Worm (Caenorhabditis elegans) whole organism, L1 larva: Measurements from ENCODE around the gene sma-6.
A peak's percentile ranks its signal among the peaks of the same experiment; 100 is the strongest.

ENCODE experiments used
- C04F5.9 ChIP-seq: sonication (generic microtip); optimal IDR thresholded peaks from 2 replicates; lab custom pipeline; 2016; ENCODE audit warnings: missing genetic modification characterization, missing compliant biosample characterization
- F16B12.6 ChIP-seq: fragments of 150-350 bp; optimal IDR thresholded peaks from 2 replicates; lab custom pipeline; 2014; ENCODE audit warnings: missing biosample characterization, missing genetic modification characterization
- aha-1 ChIP-seq: fragments of 150-350 bp; optimal IDR thresholded peaks from 2 replicates; lab custom pipeline; 2014; ENCODE audit warnings: missing biosample characterization, missing genetic modification characterization
- alr-1 ChIP-seq: fragments of 200-800 bp; sonication (Bioruptor generic); optimal IDR thresholded peaks from 2 replicates; lab custom pipeline; 2018; ENCODE audit warnings: borderline replicate concordance, mild to moderate bottlenecking, missing genetic modification characterization, missing compliant biosample characterization
- ama-1 ChIP-seq: fragments of 150-350 bp; optimal IDR thresholded peaks from 2 replicates; lab custom pipeline; 2014
- blmp-1 ChIP-seq: fragments of 150-350 bp; optimal IDR thresholded peaks from 2 replicates; lab custom pipeline; 2014; ENCODE audit warnings: missing biosample characterization, missing genetic modification characterization
- ceh-63 ChIP-seq: fragments of 200-800 bp; sonication (Bioruptor generic); optimal IDR thresholded peaks from 2 replicates; lab custom pipeline; 2018; ENCODE audit warnings: mild to moderate bottlenecking, missing genetic modification characterization, missing compliant biosample characterization
- ceh-82 ChIP-seq, 3 experiments: fragments of 150-350 bp in 1 of 3; sonication (generic microtip) in 2 of 3; optimal IDR thresholded peaks; 2 replicates each; lab custom pipeline; 2014 to 2017; ENCODE audit warnings: missing biosample characterization in 3 of 3, missing genetic modification characterization in 3 of 3
- efl-1 ChIP-seq, 4 experiments: fragments of 150-350 bp; optimal IDR thresholded peaks in 3 of 4; peaks in 1 of 4; 1 replicate in 1 of 4; 2 replicates in 3 of 4; lab custom pipeline; 2014; ENCODE audit warnings: missing biosample characterization in 2 of 4, missing genetic modification characterization in 2 of 4, missing genetic modification reagents in 2 of 4
- elt-2 ChIP-seq: sonication (generic microtip); optimal IDR thresholded peaks from 2 replicates; lab custom pipeline; 2016; ENCODE audit warnings: missing genetic modification characterization, mild to moderate bottlenecking, inconsistent platforms, missing compliant biosample characterization, missing genetic modification reagents
- ets-5 ChIP-seq: fragments of 200-800 bp; sonication (Bioruptor generic); IDR thresholded peaks from 2 replicates; pipeline ENCODE4 v1.3.6; 2022; ENCODE audit warnings: missing genetic modification characterization, missing compliant biosample characterization
- fkh-8 ChIP-seq: sonication (generic microtip); optimal IDR thresholded peaks from 2 replicates; lab custom pipeline; 2016; ENCODE audit warnings: mild to moderate bottlenecking, missing genetic modification characterization, missing compliant biosample characterization
- hpl-2 ChIP-seq: fragments of 150-350 bp; optimal IDR thresholded peaks from 2 replicates; lab custom pipeline; 2014; ENCODE audit warnings: missing biosample characterization, missing genetic modification reagents, missing genetic modification characterization
- isw-1 ChIP-seq: fragments of 200-800 bp; sonication (Bioruptor generic); IDR thresholded peaks from 2 replicates; pipeline ENCODE4 v1.3.6; 2022; ENCODE audit warnings: missing genetic modification characterization, missing compliant biosample characterization
- lin-14 ChIP-seq: fragments of 200-800 bp; sonication (Bioruptor generic); optimal IDR thresholded peaks from 2 replicates; lab custom pipeline; 2018; ENCODE audit warnings: mild to moderate bottlenecking, missing genetic modification characterization, moderate library complexity, missing compliant biosample characterization
- lsy-2 ChIP-seq, 2 experiments: fragments of 150-350 bp; optimal IDR thresholded peaks; 2 replicates each; lab custom pipeline; 2014; ENCODE audit warnings: missing biosample characterization in 2 of 2, missing genetic modification characterization in 2 of 2
- mdl-1 ChIP-seq, 2 experiments: fragments of 150-350 bp; optimal IDR thresholded peaks; 2 replicates each; lab custom pipeline; 2014 to 2017; ENCODE audit warnings: missing biosample characterization in 2 of 2, missing genetic modification characterization in 2 of 2, inconsistent platforms in 1 of 2
- mep-1 ChIP-seq: fragments of 150-350 bp; optimal IDR thresholded peaks from 2 replicates; lab custom pipeline; 2014; ENCODE audit warnings: missing biosample characterization, missing genetic modification characterization
- nhr-19 ChIP-seq: fragments of 200-800 bp; sonication (Bioruptor generic); conservative IDR thresholded peaks from 2 replicates; pipeline ENCODE4 v1.3.6; 2022; ENCODE audit warnings: missing genetic modification characterization, missing compliant biosample characterization
- nhr-20 ChIP-seq: sonication (generic microtip); optimal IDR thresholded peaks from 2 replicates; lab custom pipeline; 2016; ENCODE audit warnings: mild to moderate bottlenecking, missing genetic modification characterization, missing compliant biosample characterization
- nhr-28 ChIP-seq: fragments of 150-350 bp; optimal IDR thresholded peaks from 2 replicates; lab custom pipeline; 2014; ENCODE audit warnings: missing biosample characterization, missing genetic modification characterization
- nhr-47 ChIP-seq: sonication (generic microtip); optimal IDR thresholded peaks from 2 replicates; lab custom pipeline; 2016; ENCODE audit warnings: mild to moderate bottlenecking, missing genetic modification characterization, moderate library complexity, missing compliant biosample characterization
- nhr-71 ChIP-seq: sonication (generic microtip); optimal IDR thresholded peaks from 2 replicates; lab custom pipeline; 2016; ENCODE audit warnings: mild to moderate bottlenecking, missing genetic modification characterization, moderate library complexity, missing compliant biosample characterization
- nhr-76 ChIP-seq: sonication (generic microtip); optimal IDR thresholded peaks from 2 replicates; lab custom pipeline; 2017; ENCODE audit warnings: missing biosample characterization, missing genetic modification characterization
- nhr-84 ChIP-seq: sonication (generic microtip); optimal IDR thresholded peaks from 2 replicates; lab custom pipeline; 2017; ENCODE audit warnings: missing biosample characterization, missing genetic modification characterization
- nhr-85 ChIP-seq: sonication (generic microtip); peaks from one replicate; lab custom pipeline; 2016; ENCODE audit warnings: missing genetic modification characterization, inconsistent platforms, missing compliant biosample characterization
- nhr-90 ChIP-seq: sonication (generic microtip); optimal IDR thresholded peaks from 2 replicates; lab custom pipeline; 2016; ENCODE audit warnings: mild to moderate bottlenecking, missing genetic modification characterization, missing compliant biosample characterization; ENCODE audit not compliant: poor library complexity
- rnt-1 ChIP-seq: sonication (generic microtip); optimal IDR thresholded peaks from 2 replicates; lab custom pipeline; 2016; ENCODE audit warnings: mild to moderate bottlenecking, missing genetic modification characterization, moderate library complexity, missing compliant biosample characterization
- snpc-4 ChIP-seq: fragments of 150-350 bp; optimal IDR thresholded peaks from 2 replicates; lab custom pipeline; 2014; ENCODE audit warnings: missing biosample characterization, missing genetic modification characterization
- snu-23 ChIP-seq: sonication (generic microtip); optimal IDR thresholded peaks from 2 replicates; lab custom pipeline; 2016; ENCODE audit warnings: missing genetic modification characterization, missing compliant biosample characterization
- swsn-7 ChIP-seq: sonication (generic microtip); optimal IDR thresholded peaks from 2 replicates; lab custom pipeline; 2016; ENCODE audit warnings: missing genetic modification characterization, missing compliant biosample characterization
- tbx-2 ChIP-seq: sonication (generic microtip); optimal IDR thresholded peaks from 2 replicates; lab custom pipeline; 2016; ENCODE audit warnings: missing genetic modification characterization, missing compliant biosample characterization
- unc-130 ChIP-seq: fragments of 150-350 bp; optimal IDR thresholded peaks from 2 replicates; lab custom pipeline; 2017; ENCODE audit warnings: missing biosample characterization, missing genetic modification characterization, inconsistent platforms
- unc-62 ChIP-seq: fragments of 150-350 bp; optimal IDR thresholded peaks from 2 replicates; lab custom pipeline; 2014; ENCODE audit warnings: missing biosample characterization, missing genetic modification reagents, missing genetic modification characterization
- unc-98 ChIP-seq: fragments of 200-800 bp; sonication (Bioruptor generic); IDR thresholded peaks from 2 replicates; pipeline ENCODE4 v1.3.6; 2022; ENCODE audit warnings: missing genetic modification characterization, missing compliant biosample characterization
- vab-15 ChIP-seq: sonication (generic microtip); optimal IDR thresholded peaks from 2 replicates; lab custom pipeline; 2017; ENCODE audit warnings: missing genotype, mild to moderate bottlenecking, missing genetic modification characterization, missing compliant biosample characterization
- xbp-1 ChIP-seq: sonication (generic microtip); optimal IDR thresholded peaks from 2 replicates; lab custom pipeline; 2016; ENCODE audit warnings: missing genetic modification characterization, missing compliant biosample characterization
- zag-1 ChIP-seq: fragments of 150-350 bp; optimal IDR thresholded peaks from 2 replicates; lab custom pipeline; 2014; ENCODE audit warnings: missing biosample characterization, missing genetic modification characterization
- zip-4 ChIP-seq: fragments of 200-800 bp; sonication (Bioruptor generic); optimal IDR thresholded peaks from 2 replicates; lab custom pipeline; 2018; ENCODE audit warnings: mild to moderate bottlenecking, missing genetic modification characterization, moderate library complexity, missing compliant biosample characterization
- ztf-4 ChIP-seq: fragments of 150-350 bp; optimal IDR thresholded peaks from 2 replicates; lab custom pipeline; 2014; ENCODE audit warnings: missing biosample characterization, missing genetic modification characterization

The sma-6 gene

ce11 chrII:6288104-6288503 lies 36.2 kb upstream of the sma-6 start (continued):
- no peak for TF ChIP-seq zip-4
- TF ChIP-seq ets-5: no peak
- TF ChIP-seq unc-130 (tag; lab: Kevin White, UChicago): no peak
- no peak for TF ChIP-seq zag-1
- TF ChIP-seq nhr-85: no peak
- TF ChIP-seq efl-1 (optimal IDR thresholded peaks at IDR 0.05; lab: Kevin White, UChicago): no peak
- TF ChIP-seq efl-1 (GFP tag; optimal IDR thresholded peaks at IDR 0.05 in 1 of 2; lab: Kevin White, UChicago): no peak
- TF ChIP-seq ztf-4 (tag; lab: Kevin White, UChicago): no peak
- no peak for TF ChIP-seq C04F5.9 (tag; lab: Kevin White, UChicago)
- peak; percentile 13 for TF ChIP-seq fkh-8 (tag; lab: Kevin White, UChicago)
- TF ChIP-seq nhr-28: no peak
- TF ChIP-seq F16B12.6 (tag; lab: Kevin White, UChicago): no peak
- TF ChIP-seq hpl-2 (GFP tag; lab: Kevin White, UChicago): no peak
- TF ChIP-seq swsn-7 (tag; lab: Kevin White, UChicago): peak; percentile 5
- no peak for TF ChIP-seq ama-1 (lab: Kevin White, UChicago)
- TF ChIP-seq unc-98 (GFP tag; lab: Robert Waterston, UW): no peak
- no peak for TF ChIP-seq nhr-76 (tag; lab: Kevin White, UChicago)
- peak; percentile 55 for TF ChIP-seq nhr-71
- TF ChIP-seq snpc-4: no peak
- no peak for TF ChIP-seq mdl-1 (tag; optimal IDR thresholded peaks at IDR 0.05; lab: Kevin White, UChicago)
- no peak for TF ChIP-seq isw-1 (GFP tag; lab: Robert Waterston, UW)

ce11 chrII:6290047-6290582 lies 34.2 kb upstream of the sma-6 start, which contains the start of gene upb-1:
Gene upb-1, minus strand, starts transcription at chrII:6290097.
- peak; percentile 7 for TF ChIP-seq swsn-7 (tag; lab: Kevin White, UChicago)
- no peak for TF ChIP-seq fkh-8 (tag; lab: Kevin White, UChicago)
- no peak for TF ChIP-seq aha-1 (tag; lab: Kevin White, UChicago)
- peak; percentile 55 for TF ChIP-seq snu-23 (GFP tag; lab: Kevin White, UChicago)
- peak; percentile 32 for TF ChIP-seq elt-2
- peak; percentile 72 for TF ChIP-seq lin-14 (GFP tag; lab: Kevin White, UChicago)
- peak; percentile 39 for TF ChIP-seq unc-130 (tag; lab: Kevin White, UChicago)
- peak in 1 of 2 experiments; percentile 24 for TF ChIP-seq efl-1 (optimal IDR thresholded peaks at IDR 0.05; lab: Kevin White, UChicago)
- TF ChIP-seq efl-1 (GFP tag; optimal IDR thresholded peaks at IDR 0.05 in 1 of 2; lab: Kevin White, UChicago): no peak
- TF ChIP-seq ztf-4 (tag; lab: Kevin White, UChicago): no peak
- TF ChIP-seq blmp-1: peak; percentile 52
- no peak for TF ChIP-seq alr-1 (tag; lab: Kevin White, UChicago)
- peak; percentile 62 for TF ChIP-seq rnt-1 (tag; lab: Kevin White, UChicago)
- peak; percentile 64 for TF ChIP-seq nhr-19 (GFP tag; lab: Robert Waterston, UW)
- no peak for TF ChIP-seq xbp-1
- TF ChIP-seq ceh-82 (tag; optimal IDR thresholded peaks at IDR 0.05; lab: Kevin White, UChicago): no peak
- no peak for TF ChIP-seq nhr-84 (tag; lab: Kevin White, UChicago)
- peak; percentile 82 for TF ChIP-seq nhr-71
- no peak for TF ChIP-seq nhr-28
- peak in 1 of 2 experiments; percentile 64 for TF ChIP-seq mdl-1 (tag; optimal IDR thresholded peaks at IDR 0.05; lab: Kevin White, UChicago)
- TF ChIP-seq nhr-47 (tag; lab: Kevin White, UChicago): peak; percentile 3
- peak; percentile 52 for TF ChIP-seq nhr-20 (tag; lab: Kevin White, UChicago)
- TF ChIP-seq lsy-2 (tag; optimal IDR thresholded peaks at IDR 0.05; lab: Kevin White, UChicago): peak; percentile 42 to 67
- TF ChIP-seq unc-62 (GFP tag; lab: Kevin White, UChicago): no peak
- peak; percentile 21 for TF ChIP-seq mep-1

- TF ChIP-seq nhr-90 (tag; lab: Kevin White, UChicago) (no peak), elt-2 (no peak), ceh-63 (no peak), vab-15 (no peak), ama-1 (lab: Kevin White, UChicago) (no peak), ztf-4 (tag; lab: Kevin White, UChicago) (no peak), blmp-1 (no peak), lsy-2 (tag; optimal IDR thresholded peaks at IDR 0.05; lab: Kevin White, UChicago) (no peak), tbx-2 (tag; lab: Kevin White, UChicago) (no peak), hpl-2 (GFP tag; lab: Kevin White, UChicago) (no peak)
Observed at ce11 chrII:6292527-6292926, 31.8 kb upstream of the sma-6 start, which contains the start of gene nyn-3. Gene nyn-3, minus strand, starts transcription at chrII:6292627.
